Fruit fly (Drosophila melanogaster) whole organism, embryonic: ENCODE results near the gene CG42399.

Experiments
- Atf-2 ChIP-seq: fragments of 200-800 bp; sonication (Bioruptor generic); optimal IDR thresholded peaks from 2 replicates; lab custom pipeline; 2016; ENCODE audit warnings: missing biosample characterization, missing genetic modification characterization
- B-H1 ChIP-seq: fragments of 200-800 bp; sonication (Bioruptor generic); IDR thresholded peaks from 3 replicates; pipeline ENCODE4 v1.3.6; 2022; ENCODE audit warnings: missing biosample characterization, missing genetic modification characterization
- CG10274 ChIP-seq: fragments of 200-800 bp; sonication (Bioruptor generic); optimal IDR thresholded peaks from 3 replicates; lab custom pipeline; 2017; ENCODE audit warnings: missing biosample characterization, mild to moderate bottlenecking, missing genetic modification characterization
- CG13894 ChIP-seq: fragments of 200-800 bp; sonication (Bioruptor generic); optimal IDR thresholded peaks from 3 replicates; lab custom pipeline; 2018; ENCODE audit warnings: missing biosample characterization, mild to moderate bottlenecking, missing genetic modification characterization, moderate library complexity
- CG15269 ChIP-seq: fragments of 200-800 bp; sonication (Bioruptor generic); optimal IDR thresholded peaks from 2 replicates; lab custom pipeline; 2018; ENCODE audit warnings: missing biosample characterization, mild to moderate bottlenecking, missing genetic modification characterization, moderate library complexity
- CG1529 ChIP-seq: fragments of 200-800 bp; sonication (Bioruptor generic); optimal IDR thresholded peaks from 3 replicates; lab custom pipeline; 2018; ENCODE audit warnings: missing biosample characterization, missing genetic modification characterization
- CG1602 ChIP-seq: fragments of 200-800 bp; sonication (Bioruptor generic); optimal IDR thresholded peaks from 3 replicates; lab custom pipeline; 2016; ENCODE audit warnings: missing biosample characterization, missing genetic modification characterization
- CG17186 ChIP-seq: fragments of 200-800 bp; sonication (Bioruptor generic); optimal IDR thresholded peaks from 3 replicates; lab custom pipeline; 2017; ENCODE audit warnings: missing biosample characterization, missing genetic modification reagents, missing genetic modification characterization
- CG2120 ChIP-seq: fragments of 200-800 bp; sonication (Bioruptor generic); optimal IDR thresholded peaks from 3 replicates; lab custom pipeline; 2016; ENCODE audit warnings: missing biosample characterization, missing genetic modification characterization
- CG3847 ChIP-seq: fragments of 200-800 bp; sonication (Bioruptor generic); IDR thresholded peaks from 2 replicates; pipeline ENCODE4 v1.3.6; 2022; ENCODE audit warnings: missing biosample characterization, missing genetic modification characterization
- CG43689 ChIP-seq: fragments of 200-800 bp; sonication (Bioruptor generic); IDR thresholded peaks from 2 replicates; pipeline ENCODE4 v1.3.6; 2022; ENCODE audit warnings: missing biosample characterization, missing genetic modification characterization
- CG4424 ChIP-seq: fragments of 200-800 bp; sonication (Bioruptor generic); optimal IDR thresholded peaks from 3 replicates; lab custom pipeline; 2016; ENCODE audit warnings: missing biosample characterization, missing genetic modification characterization
- CG6272 ChIP-seq: fragments of 200-800 bp; sonication (Bioruptor generic); IDR thresholded peaks from 2 replicates; pipeline ENCODE4 v1.3.6; 2022; ENCODE audit warnings: missing biosample characterization, missing genetic modification characterization
- CG7271 ChIP-seq: fragments of 200-800 bp; sonication (Bioruptor generic); optimal IDR thresholded peaks from 2 replicates; lab custom pipeline; 2018; ENCODE audit warnings: missing biosample characterization, mild to moderate bottlenecking, missing genetic modification characterization, moderate library complexity
- CG8290 ChIP-seq, 3 experiments: fragments of 200-800 bp; sonication (Bioruptor generic); optimal IDR thresholded peaks; 2 replicates each; lab custom pipeline; 2016 to 2019; ENCODE audit warnings: missing biosample characterization in 3 of 3, missing genetic modification characterization in 3 of 3, mild to moderate bottlenecking in 2 of 3, moderate library complexity in 1 of 3
- CHES-1-like ChIP-seq: fragments of 200-800 bp; sonication (Bioruptor generic); optimal IDR thresholded peaks from 2 replicates; lab custom pipeline; 2016; ENCODE audit warnings: missing biosample characterization, missing genetic modification characterization
- CTCF ChIP-seq: fragments of 200-800 bp; sonication (Bioruptor generic); optimal IDR thresholded peaks from 2 replicates; lab custom pipeline; 2017; ENCODE audit warnings: missing biosample characterization, mild to moderate bottlenecking, missing genetic modification characterization, moderate library complexity
- D19B ChIP-seq: fragments of 200-800 bp; sonication (Bioruptor generic); optimal IDR thresholded peaks from 2 replicates; lab custom pipeline; 2017; ENCODE audit warnings: missing biosample characterization, mild to moderate bottlenecking, missing genetic modification characterization
- Ets65A ChIP-seq: fragments of 200-800 bp; sonication (Bioruptor generic); peaks from one replicate; lab custom pipeline; 2016; ENCODE audit warnings: missing biosample characterization, missing genetic modification characterization
- GATAe ChIP-seq: fragments of 200-800 bp; sonication (Bioruptor generic); conservative IDR thresholded peaks from 2 replicates; pipeline ENCODE4 v1.3.6; 2022; ENCODE audit warnings: missing biosample characterization, missing genetic modification characterization
- HmgZ ChIP-seq: fragments of 200-800 bp; sonication (Bioruptor generic); optimal IDR thresholded peaks from 2 replicates; lab custom pipeline; 2018; ENCODE audit warnings: missing biosample characterization, mild to moderate bottlenecking, missing genetic modification characterization
- Med ChIP-seq: fragments of 200-800 bp; sonication (Bioruptor generic); peaks from one replicate; lab custom pipeline; 2016; ENCODE audit warnings: missing biosample characterization, missing genetic modification characterization, mild to moderate bottlenecking, inconsistent platforms, moderate library complexity
- Myb ChIP-seq: fragments of 200-800 bp; sonication (Bioruptor generic); optimal IDR thresholded peaks from 2 replicates; lab custom pipeline; 2016; ENCODE audit warnings: missing biosample characterization, missing genetic modification characterization
- NfI ChIP-seq: fragments of 200-800 bp; sonication (Bioruptor generic); optimal IDR thresholded peaks from 3 replicates; lab custom pipeline; 2018; ENCODE audit warnings: missing biosample characterization, mild to moderate bottlenecking, missing genetic modification characterization, moderate library complexity
- Pdp1 ChIP-seq, 2 experiments: fragments of 200-800 bp; sonication (Bioruptor generic); optimal IDR thresholded peaks; 3 replicates each; lab custom pipeline; 2016; ENCODE audit warnings: missing biosample characterization in 2 of 2, missing genetic modification characterization in 2 of 2, mild to moderate bottlenecking in 1 of 2, moderate library complexity in 1 of 2
- Vsx1 ChIP-seq: fragments of 200-800 bp; sonication (Bioruptor generic); optimal IDR thresholded peaks from 2 replicates; lab custom pipeline; 2017; ENCODE audit warnings: missing biosample characterization, mild to moderate bottlenecking, missing genetic modification characterization, missing genetic modification reagents
- ap ChIP-seq: fragments of 200-800 bp; sonication (Bioruptor generic); IDR thresholded peaks from 2 replicates; pipeline ENCODE4 v1.3.6; 2022; ENCODE audit warnings: missing biosample characterization, missing genetic modification characterization
- bbx ChIP-seq: fragments of 200-800 bp; sonication (Bioruptor generic); IDR thresholded peaks from 2 replicates; pipeline ENCODE4 v1.3.6; 2022; ENCODE audit warnings: missing biosample characterization, missing genetic modification characterization; ENCODE audit not compliant: partially characterized antibody
- ci ChIP-seq: fragments of 200-800 bp; sonication (Bioruptor generic); IDR thresholded peaks from 3 replicates; pipeline ENCODE4 v1.3.6; 2022; ENCODE audit warnings: missing biosample characterization, missing genetic modification characterization
- crp ChIP-seq, 2 experiments: fragments of 200-800 bp; sonication (Bioruptor generic); optimal IDR thresholded peaks; 2 replicates in 1 of 2; 3 replicates in 1 of 2; lab custom pipeline; 2017; ENCODE audit warnings: missing biosample characterization in 2 of 2, missing genetic modification characterization in 2 of 2, mild to moderate bottlenecking in 1 of 2, moderate library complexity in 1 of 2
- dysf ChIP-seq: fragments of 200-800 bp; sonication (Bioruptor generic); IDR thresholded peaks from 3 replicates; pipeline ENCODE4 v1.3.6; 2022; ENCODE audit warnings: missing biosample characterization, missing genetic modification characterization
- eve ChIP-seq, 2 experiments: fragments of >200 bp; optimal IDR thresholded peaks; 2 replicates each; lab custom pipeline; 2017; ENCODE audit warnings: missing biosample characterization in 2 of 2, missing genetic modification characterization in 2 of 2
- exex ChIP-seq: fragments of 200-800 bp; sonication (Bioruptor generic); optimal IDR thresholded peaks from 4 replicates; lab custom pipeline; 2018; ENCODE audit warnings: missing biosample characterization, mild to moderate bottlenecking, missing genetic modification characterization, moderate library complexity
- ham ChIP-seq: fragments of 200-800 bp; sonication (Bioruptor generic); IDR thresholded peaks from 2 replicates; pipeline ENCODE4 v1.3.6; 2022; ENCODE audit warnings: missing biosample characterization, missing genetic modification characterization
- jigr1 ChIP-seq: fragments of 200-800 bp; sonication (Bioruptor generic); IDR thresholded peaks from 3 replicates; pipeline ENCODE4 v1.3.6; 2022; ENCODE audit warnings: missing biosample characterization, missing genetic modification characterization
- kni ChIP-seq: fragments of 200-800 bp; sonication (Bioruptor generic); optimal IDR thresholded peaks from 3 replicates; lab custom pipeline; 2017; ENCODE audit warnings: mild to moderate bottlenecking, missing biosample characterization, missing genetic modification reagents, missing genetic modification characterization
- lab ChIP-seq: fragments of 200-800 bp; sonication (Bioruptor generic); optimal IDR thresholded peaks from 3 replicates; lab custom pipeline; 2017; ENCODE audit warnings: missing biosample characterization, missing genetic modification characterization, mild to moderate bottlenecking, moderate library complexity, missing genetic modification reagents
- lov ChIP-seq, 2 experiments: fragments of 200-800 bp in 1 of 2; fragments of >200 bp in 1 of 2; sonication (Bioruptor generic) in 1 of 2; IDR thresholded peaks in 1 of 2; optimal IDR thresholded peaks in 1 of 2; 2 replicates in 1 of 2; 3 replicates in 1 of 2; pipeline versions ENCODE4 v1.3.6 to Lab custom; 2017 to 2022; ENCODE audit warnings: missing biosample characterization in 1 of 2, missing genetic modification characterization in 1 of 2
- nau ChIP-seq: fragments of 200-800 bp; sonication (Bioruptor generic); optimal IDR thresholded peaks from 3 replicates; lab custom pipeline; 2017; ENCODE audit warnings: missing biosample characterization, mild to moderate bottlenecking, missing genetic modification characterization, missing genetic modification reagents
- peb ChIP-seq: fragments of 200-800 bp; sonication (Bioruptor generic); IDR thresholded peaks from 2 replicates; pipeline ENCODE4 v1.3.6; 2022; ENCODE audit warnings: missing biosample characterization, missing genetic modification characterization
- ranshi ChIP-seq: fragments of 200-800 bp; sonication (Bioruptor generic); IDR thresholded peaks from 2 replicates; pipeline ENCODE4 v1.3.6; 2022; ENCODE audit warnings: missing biosample characterization, missing genetic modification characterization
- sens-2 ChIP-seq: fragments of 200-800 bp; sonication (Bioruptor generic); IDR thresholded peaks from 2 replicates; pipeline ENCODE4 v1.3.6; 2022; ENCODE audit warnings: missing biosample characterization, missing genetic modification characterization
- shn ChIP-seq: fragments of 200-800 bp; sonication (Bioruptor generic); optimal IDR thresholded peaks from 3 replicates; lab custom pipeline; 2016; ENCODE audit warnings: missing biosample characterization, missing genetic modification characterization
- slp2 ChIP-seq: fragments of 200-800 bp; sonication (Bioruptor generic); optimal IDR thresholded peaks from 2 replicates; lab custom pipeline; 2016; ENCODE audit warnings: missing biosample characterization, missing genetic modification characterization

Gene CG42399

dm6 chr2L:125364-126252 lies 27.5 kb downstream of the CG42399 start (continued):
- no peak for TF ChIP-seq Vsx1 (GFP tag; lab: Kevin White, UChicago)

DNA sequence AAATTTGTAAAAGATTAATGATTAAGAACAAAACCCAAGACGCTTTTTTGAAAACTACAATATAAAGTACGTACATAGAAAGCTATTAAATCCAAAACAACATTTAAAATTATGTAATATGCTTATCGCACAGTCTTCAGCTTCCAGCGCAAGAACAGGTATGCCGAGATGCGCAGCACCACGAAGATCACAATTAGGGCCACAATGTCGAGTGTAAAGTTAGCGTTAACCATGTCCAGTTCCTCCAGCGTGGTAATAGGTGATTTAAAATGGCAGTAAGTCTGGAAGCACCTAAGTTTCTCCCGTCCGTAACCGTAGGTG lies 30.1 kb downstream of the CG42399 start:
- TF ChIP-seq CG17186 (no peak), HmgZ (tag; lab: Kevin White, UChicago) (no peak), CG7271 (tag; lab: Kevin White, UChicago) (no peak), GATAe (GFP tag; lab: Robert Waterston, UW) (no peak), CG3847 (GFP tag; lab: Robert Waterston, UW) (no peak), CG1602 (GFP tag; lab: Kevin White, UChicago) (no peak), Pdp1 (GFP tag; optimal IDR thresholded peaks at IDR 0.05; lab: Kevin White, UChicago) (peak in 1 of 2 experiments; percentile 57)

- no peak for TF ChIP-seq CHES-1-like (GFP tag; lab: Kevin White, UChicago)
- no peak for TF ChIP-seq sens-2
- no peak for TF ChIP-seq CG2120 (GFP tag; lab: Kevin White, UChicago)
- TF ChIP-seq D19B: peak; percentile 95
- no peak for TF ChIP-seq NfI
- no peak for TF ChIP-seq jigr1
- TF ChIP-seq eve (GFP tag; optimal IDR thresholded peaks at IDR 0.05; lab: Kevin White, UChicago): peak in 1 of 2 experiments; percentile 55
- peak; percentile 96 for TF ChIP-seq Myb
- TF ChIP-seq Ets65A: peak; percentile 50
- TF ChIP-seq ci: 0 out of 3 replicates have a peak, but pooled peaks have one; percentile 6
- no peak for TF ChIP-seq CG43689 (GFP tag; lab: Robert Waterston, UW)
- TF ChIP-seq CG13894 (tag; lab: Kevin White, UChicago): peak; percentile 26
- 0 out of 2 replicates have a peak, but pooled peaks have one; percentile 9 for TF ChIP-seq ranshi
- TF ChIP-seq crp (GFP tag; optimal IDR thresholded peaks at IDR 0.05; lab: Kevin White, UChicago): no peak
- no peak for TF ChIP-seq peb
- peak; percentile 94 for TF ChIP-seq CTCF (GFP tag; lab: Kevin White, UChicago)
- TF ChIP-seq exex (tag; lab: Kevin White, UChicago): no peak
- no peak for TF ChIP-seq dysf
- no peak for TF ChIP-seq ap (GFP tag; lab: Robert Waterston, UW)
- TF ChIP-seq shn: no peak
- no peak for TF ChIP-seq nau (GFP tag; lab: Kevin White, UChicago)
- no peak for TF ChIP-seq B-H1 (GFP tag; lab: Robert Waterston, UW)
- no peak for TF ChIP-seq CG8290 (GFP tag; optimal IDR thresholded peaks at IDR 0.05; lab: Kevin White, UChicago)
- no peak for TF ChIP-seq CG8290 (tag; optimal IDR thresholded peaks at IDR 0.05; lab: Kevin White, UChicago)
- TF ChIP-seq bbx (GFP tag; lab: Robert Waterston, UW): peak; percentile 15; the same call in 1 of the 2 replicates
- TF ChIP-seq CG1529 (GFP tag; lab: Kevin White, UChicago): no peak
- TF ChIP-seq CG6272 (GFP tag; lab: Robert Waterston, UW): no peak
- TF ChIP-seq Med (GFP tag; lab: Kevin White, UChicago): peak; percentile 68
- TF ChIP-seq kni (GFP tag; lab: Kevin White, UChicago): no peak
- no peak for TF ChIP-seq CG4424 (GFP tag; lab: Kevin White, UChicago)
- TF ChIP-seq ham (GFP tag; lab: Robert Waterston, UW): no peak
- no peak for TF ChIP-seq Atf-2
- TF ChIP-seq lov (optimal IDR thresholded peaks at IDR 0.05; lab: Kevin White, UChicago): no peak
- no peak for TF ChIP-seq lov (GFP tag; IDR thresholded peaks at IDR 0.05; lab: Robert Waterston, UW)
- TF ChIP-seq lab: no peak
- no peak for TF ChIP-seq CG10274
- TF ChIP-seq slp2: no peak
- TF ChIP-seq CG15269 (tag; lab: Kevin White, UChicago): no peak
Observed at dm6 chr2L:122167-123006, 30.7 kb downstream of the CG42399 start.
